Worm (Caenorhabditis elegans) whole organism, late embryonic: ENCODE data around the gene clec-226.

Experiments used
- C08G9.2 ChIP-seq: sonication (generic microtip); optimal IDR thresholded peaks from 2 replicates; lab custom pipeline; 2016; ENCODE audit warnings: mild to moderate bottlenecking, missing genetic modification characterization, moderate library complexity, missing compliant biosample characterization
- C38D4.7 ChIP-seq: fragments of 200-800 bp; sonication (Bioruptor generic); optimal IDR thresholded peaks from 2 replicates; lab custom pipeline; 2018; ENCODE audit warnings: mild to moderate bottlenecking, missing genetic modification characterization, moderate library complexity, missing compliant biosample characterization
- F13H6.1 ChIP-seq: sonication (generic microtip); optimal IDR thresholded peaks from 2 replicates; lab custom pipeline; 2016; ENCODE audit warnings: missing genetic modification characterization, missing compliant biosample characterization
- K02D7.2 ChIP-seq: sonication (generic microtip); optimal IDR thresholded peaks from 2 replicates; lab custom pipeline; 2017; ENCODE audit warnings: mild to moderate bottlenecking, missing genetic modification characterization, missing compliant biosample characterization
- ahr-1 ChIP-seq: sonication (generic microtip); optimal IDR thresholded peaks from 2 replicates; lab custom pipeline; 2016; ENCODE audit warnings: missing genetic modification characterization, missing compliant biosample characterization
- ceh-14 ChIP-seq: sonication (generic microtip); optimal IDR thresholded peaks from 2 replicates; lab custom pipeline; 2016; ENCODE audit warnings: missing genotype, missing genetic modification characterization, missing compliant biosample characterization
- ceh-18 ChIP-seq: sonication (generic microtip); optimal IDR thresholded peaks from 2 replicates; lab custom pipeline; 2016; ENCODE audit warnings: missing genetic modification characterization, missing compliant biosample characterization
- ceh-19 ChIP-seq: fragments of 200-800 bp; sonication (Bioruptor generic); optimal IDR thresholded peaks from 2 replicates; lab custom pipeline; 2018; ENCODE audit warnings: mild to moderate bottlenecking, missing genetic modification characterization, missing compliant biosample characterization
- ceh-2 ChIP-seq: sonication (generic microtip); optimal IDR thresholded peaks from 2 replicates; lab custom pipeline; 2016; ENCODE audit warnings: missing genotype, missing genetic modification characterization, missing compliant biosample characterization
- ceh-22 ChIP-seq: sonication (generic microtip); optimal IDR thresholded peaks from 2 replicates; lab custom pipeline; 2017; ENCODE audit warnings: missing biosample characterization, missing genetic modification characterization
- ceh-30 ChIP-seq: fragments of 150-350 bp; optimal IDR thresholded peaks from 2 replicates; lab custom pipeline; 2014; ENCODE audit warnings: missing biosample characterization, missing genetic modification characterization
- ceh-34 ChIP-seq: sonication (generic microtip); optimal IDR thresholded peaks from 2 replicates; lab custom pipeline; 2016; ENCODE audit warnings: mild to moderate bottlenecking, missing genetic modification characterization, missing compliant biosample characterization
- ceh-45 ChIP-seq: fragments of 200-800 bp; sonication (Bioruptor generic); IDR thresholded peaks from 2 replicates; pipeline ENCODE4 v1.3.6; 2022; ENCODE audit warnings: missing genetic modification reagents, missing genetic modification characterization, missing compliant biosample characterization
- ceh-48 ChIP-seq: sonication (generic microtip); optimal IDR thresholded peaks from 2 replicates; lab custom pipeline; 2016; ENCODE audit warnings: missing genetic modification characterization, inconsistent platforms, missing compliant biosample characterization
- ceh-6 ChIP-seq: fragments of 200-800 bp; sonication (Bioruptor generic); optimal IDR thresholded peaks from 2 replicates; lab custom pipeline; 2018; ENCODE audit warnings: mild to moderate bottlenecking, missing genetic modification characterization, missing compliant biosample characterization
- che-1 ChIP-seq: sonication (generic microtip); optimal IDR thresholded peaks from 2 replicates; lab custom pipeline; 2016; ENCODE audit warnings: mild to moderate bottlenecking, missing genetic modification characterization, missing compliant biosample characterization
- dmd-4 ChIP-seq: sonication (generic microtip); optimal IDR thresholded peaks from 2 replicates; lab custom pipeline; 2016; ENCODE audit warnings: borderline replicate concordance, missing genetic modification characterization, missing compliant biosample characterization
- dve-1 ChIP-seq: sonication (generic microtip); optimal IDR thresholded peaks from 2 replicates; lab custom pipeline; 2017; ENCODE audit warnings: antibody characterized with exemption, mild to moderate bottlenecking, missing genetic modification characterization, missing compliant biosample characterization
- fax-1 ChIP-seq: sonication (generic microtip); optimal IDR thresholded peaks from 2 replicates; lab custom pipeline; 2016; ENCODE audit warnings: missing genotype, missing genetic modification characterization, missing compliant biosample characterization
- fkh-6 ChIP-seq: sonication (generic microtip); optimal IDR thresholded peaks from 2 replicates; lab custom pipeline; 2016; ENCODE audit warnings: missing genetic modification characterization, missing compliant biosample characterization
- hlh-13 ChIP-seq: fragments of 200-800 bp; sonication (Bioruptor generic); optimal IDR thresholded peaks from 2 replicates; lab custom pipeline; 2018; ENCODE audit warnings: mild to moderate bottlenecking, missing genetic modification characterization, missing compliant biosample characterization
- hlh-15 ChIP-seq: sonication (generic microtip); optimal IDR thresholded peaks from 2 replicates; lab custom pipeline; 2016; ENCODE audit warnings: missing genetic modification characterization, missing compliant biosample characterization
- hlh-30 ChIP-seq: sonication (generic microtip); optimal IDR thresholded peaks from 2 replicates; lab custom pipeline; 2017; ENCODE audit warnings: antibody characterized with exemption, missing genetic modification characterization, missing compliant biosample characterization; ENCODE audit not compliant: insufficient read depth
- hlh-8 ChIP-seq: sonication (generic microtip); optimal IDR thresholded peaks from 2 replicates; lab custom pipeline; 2016; ENCODE audit warnings: missing genotype, missing genetic modification characterization, missing compliant biosample characterization
- lim-6 ChIP-seq: sonication (generic microtip); optimal IDR thresholded peaks from 2 replicates; lab custom pipeline; 2016; ENCODE audit warnings: missing genetic modification characterization, missing compliant biosample characterization
- nhr-11 ChIP-seq: fragments of 150-350 bp; optimal IDR thresholded peaks from 2 replicates; lab custom pipeline; 2014; ENCODE audit warnings: missing biosample characterization, missing genetic modification characterization
- odd-2 ChIP-seq: sonication (generic microtip); optimal IDR thresholded peaks from 2 replicates; lab custom pipeline; 2017; ENCODE audit warnings: antibody characterized with exemption, mild to moderate bottlenecking, missing genetic modification characterization, missing compliant biosample characterization
- pat-9 ChIP-seq: fragments of 200-800 bp; sonication (Bioruptor generic); optimal IDR thresholded peaks from 2 replicates; lab custom pipeline; 2018; ENCODE audit warnings: mild to moderate bottlenecking, missing genetic modification characterization, moderate library complexity, missing compliant biosample characterization
- pqm-1 ChIP-seq: sonication (generic microtip); optimal IDR thresholded peaks from 2 replicates; lab custom pipeline; 2016; ENCODE audit warnings: missing genetic modification characterization, missing compliant biosample characterization
- rnt-1 ChIP-seq: sonication (generic microtip); optimal IDR thresholded peaks from 2 replicates; lab custom pipeline; 2016; ENCODE audit warnings: missing genetic modification characterization, missing compliant biosample characterization
- sdc-2 ChIP-seq: sonication (generic microtip); optimal IDR thresholded peaks from 2 replicates; lab custom pipeline; 2016; ENCODE audit warnings: missing genotype, missing genetic modification characterization, missing compliant biosample characterization
- sox-4 ChIP-seq: sonication (generic microtip); optimal IDR thresholded peaks from 2 replicates; lab custom pipeline; 2017; ENCODE audit warnings: mild to moderate bottlenecking, missing genetic modification characterization, inconsistent platforms, missing compliant biosample characterization
- ttx-3 ChIP-seq: sonication (generic microtip); optimal IDR thresholded peaks from 2 replicates; lab custom pipeline; 2016; ENCODE audit warnings: missing genetic modification reagents, missing genetic modification characterization, missing compliant biosample characterization
- unc-42 ChIP-seq: sonication (generic microtip); optimal IDR thresholded peaks from 2 replicates; lab custom pipeline; 2016; ENCODE audit warnings: missing genotype, missing genetic modification characterization, missing compliant biosample characterization
- unc-55 ChIP-seq: sonication (generic microtip); optimal IDR thresholded peaks from 2 replicates; lab custom pipeline; 2017; ENCODE audit warnings: missing biosample characterization, missing genetic modification reagents, missing genetic modification characterization
- ztf-16 ChIP-seq: sonication (generic microtip); optimal IDR thresholded peaks from 2 replicates; lab custom pipeline; 2017; ENCODE audit warnings: missing genetic modification characterization, missing compliant biosample characterization

The clec-226 gene

ce11 chrV:13949752-13950151 is 3.0 kb downstream of the clec-226 start, which contains the start of gene R10D12.7:
Gene R10D12.7 (plus strand): TSS chrV:13950052.
- TF ChIP-seq nhr-11 (tag; lab: Kevin White, UChicago), result no peak
- TF ChIP-seq ceh-45, result no peak
- TF ChIP-seq lim-6, result no peak
- TF ChIP-seq hlh-8 (tag; lab: Kevin White, UChicago), result no peak
- TF ChIP-seq pat-9 (tag; lab: Kevin White, UChicago), result no peak
- TF ChIP-seq pqm-1 (tag; lab: Kevin White, UChicago), result no peak
- no peak for TF ChIP-seq unc-55 (GFP tag; lab: Kevin White, UChicago)
- no peak for TF ChIP-seq ztf-16 (tag; lab: Kevin White, UChicago)
- TF ChIP-seq ceh-14 (tag; lab: Kevin White, UChicago), result no peak
- no peak for TF ChIP-seq odd-2 (tag; lab: Kevin White, UChicago)
- no peak for TF ChIP-seq ceh-2 (tag; lab: Kevin White, UChicago)
- no peak for TF ChIP-seq hlh-30 (tag; lab: Kevin White, UChicago)
- TF ChIP-seq ahr-1 (tag; lab: Kevin White, UChicago), result no peak
- TF ChIP-seq ttx-3 (tag; lab: Kevin White, UChicago), result no peak
- TF ChIP-seq fax-1 (tag; lab: Kevin White, UChicago), result no peak
- TF ChIP-seq, all 69 proteins: peak for 0

ce11 chrV:13953191-13953590 is 6.4 kb downstream of the clec-226 start, which contains the start of gene R10D12.8:
Gene R10D12.8 (minus strand): TSS chrV:13953291.
- TF ChIP-seq ceh-19 (GFP tag; lab: Kevin White, UChicago), result no peak
- no peak for TF ChIP-seq pqm-1 (tag; lab: Kevin White, UChicago)
- no peak for TF ChIP-seq C08G9.2 (tag; lab: Kevin White, UChicago)
- TF ChIP-seq hlh-13 (GFP tag; lab: Kevin White, UChicago), result no peak
- TF ChIP-seq dmd-4 (tag; lab: Kevin White, UChicago), result no peak
- no peak for TF ChIP-seq rnt-1 (tag; lab: Kevin White, UChicago)
- no peak for TF ChIP-seq hlh-15 (tag; lab: Kevin White, UChicago)
- TF ChIP-seq C38D4.7, result no peak
- TF ChIP-seq sdc-2 (tag; lab: Kevin White, UChicago), result no peak
- TF ChIP-seq ceh-6 (GFP tag; lab: Kevin White, UChicago), result no peak
- TF ChIP-seq sox-4, result no peak

- TF ChIP-seq K02D7.2 (tag; lab: Kevin White, UChicago) (no peak), ceh-48 (tag; lab: Kevin White, UChicago) (no peak), ceh-30 (tag; lab: Kevin White, UChicago) (no peak), ceh-34 (tag; lab: Kevin White, UChicago) (no peak), unc-42 (tag; lab: Kevin White, UChicago) (no peak)
- TF ChIP-seq, all 69 proteins: peak for 0
These were observed 7.3 kb downstream of the clec-226 start, which contains the start of gene swt-6 for ce11 chrV:13954056-13954455. Gene swt-6 (plus strand): TSS chrV:13954356.

- TF ChIP-seq che-1, result no peak
- TF ChIP-seq ceh-22, result no peak
- no peak for TF ChIP-seq ahr-1 (tag; lab: Kevin White, UChicago)
- no peak for TF ChIP-seq dve-1 (tag; lab: Kevin White, UChicago)
- TF ChIP-seq hlh-30 (tag; lab: Kevin White, UChicago), result no peak
- TF ChIP-seq F13H6.1, result no peak
- no peak for TF ChIP-seq sdc-2 (tag; lab: Kevin White, UChicago)
- TF ChIP-seq unc-55 (GFP tag; lab: Kevin White, UChicago), result no peak
- no peak for TF ChIP-seq pqm-1 (tag; lab: Kevin White, UChicago)
- no peak for TF ChIP-seq fkh-6 (tag; lab: Kevin White, UChicago)
- no peak for TF ChIP-seq ttx-3 (tag; lab: Kevin White, UChicago)
- TF ChIP-seq dmd-4 (tag; lab: Kevin White, UChicago), result no peak
- TF ChIP-seq ceh-18 (tag; lab: Kevin White, UChicago), result no peak
- TF ChIP-seq ceh-6 (GFP tag; lab: Kevin White, UChicago), result no peak
- no peak for TF ChIP-seq K02D7.2 (tag; lab: Kevin White, UChicago)
- TF ChIP-seq, all 69 proteins: peak for 0
These were observed 8.8 kb downstream of the clec-226 start for ce11 chrV:13955370-13956089.
